Worm (Caenorhabditis elegans): ENCODE measurements around the gene D1005.10.

Gene D1005.10

ce11 chrX:1458793-1459192 lies 27.2 kb downstream of the D1005.10 start, which contains the start of gene D1005.2:
Gene D1005.2 (plus strand): TSS chrX:1459022.
- TF ChIP-seq nhr-237 (tag; optimal IDR thresholded peaks at IDR 0.05) (no peak), zag-1 (tag; optimal IDR thresholded peaks at IDR 0.05) (no peak), irx-1 (tag; optimal IDR thresholded peaks at IDR 0.05) (no peak), nhr-12 (tag; optimal IDR thresholded peaks at IDR 0.05) (no peak), dsc-1 (tag; optimal IDR thresholded peaks at IDR 0.05) (no peak), C34B4.2 (tag; optimal IDR thresholded peaks at IDR 0.05) (no peak), unc-86 (tag; optimal IDR thresholded peaks at IDR 0.05) (no peak), swsn-7 (tag; optimal IDR thresholded peaks at IDR 0.05) (no peak), egl-27 (tag; optimal IDR thresholded peaks at IDR 0.05) (no peak), efl-1 (optimal IDR thresholded peaks at IDR 0.05) (no peak), efl-1 (GFP tag; optimal IDR thresholded peaks at IDR 0.05 in 1 of 2) (no peak), sox-4 (tag; optimal IDR thresholded peaks at IDR 0.05) (no peak), ceh-8 (GFP tag; optimal IDR thresholded peaks at IDR 0.05) (no peak), mdl-1 (tag; optimal IDR thresholded peaks at IDR 0.05) (peak in 1 of 2 experiments; percentile 32), nhr-11 (tag; optimal IDR thresholded peaks at IDR 0.05) (no peak), lin-35 (GFP tag; optimal IDR thresholded peaks at IDR 0.05) (no peak), lin-13 (GFP tag; optimal IDR thresholded peaks at IDR 0.05) (no peak), hpl-2 (GFP tag; optimal IDR thresholded peaks at IDR 0.05) (no peak), lin-14 (GFP tag; optimal IDR thresholded peaks at IDR 0.05) (peak; percentile 37), egl-13 (tag; optimal IDR thresholded peaks at IDR 0.05) (no peak), nhr-19 (GFP tag; conservative IDR thresholded peaks at IDR 0.05) (no peak), blmp-1 (tag; optimal IDR thresholded peaks at IDR 0.05) (peak; percentile 93), hlh-4 (tag; optimal IDR thresholded peaks at IDR 0.05) (no peak), Y116A8C.19 (tag; optimal IDR thresholded peaks at IDR 0.05; ENCODE audit: borderline replicate concordance) (no peak), ceh-88 (GFP tag; IDR thresholded peaks at IDR 0.05) (no peak), fkh-8 (tag; optimal IDR thresholded peaks at IDR 0.05) (no peak), hlh-17 (GFP tag; optimal IDR thresholded peaks at IDR 0.05; ENCODE audit: borderline replicate concordance) (no peak), skn-1 (tag; optimal IDR thresholded peaks at IDR 0.05) (no peak), ces-1 (GFP tag; optimal IDR thresholded peaks at IDR 0.05) (no peak), ets-5 (GFP tag; IDR thresholded peaks at IDR 0.05) (no peak), mab-9 (GFP tag; IDR thresholded peaks at IDR 0.05) (no peak), ztf-4 (tag; optimal IDR thresholded peaks at IDR 0.05) (no peak), snu-23 (GFP tag; optimal IDR thresholded peaks at IDR 0.05) (no peak), mep-1 (tag; optimal IDR thresholded peaks at IDR 0.05) (peak; percentile 6), tbx-2 (tag; optimal IDR thresholded peaks at IDR 0.05) (no peak), F16B12.6 (tag; optimal IDR thresholded peaks at IDR 0.05) (no peak), nhr-77 (tag; optimal IDR thresholded peaks at IDR 0.05) (no peak), elt-3 (tag; optimal IDR thresholded peaks at IDR 0.05) (peak in 3 of 6 experiments; percentile 6 to 56 (median 37)), lsy-2 (tag; optimal IDR thresholded peaks at IDR 0.05) (no peak)

- TF ChIP-seq F16B12.6 (tag; optimal IDR thresholded peaks at IDR 0.05) (no peak), nhr-11 (tag; optimal IDR thresholded peaks at IDR 0.05) (no peak), fkh-8 (tag; optimal IDR thresholded peaks at IDR 0.05) (no peak), ztf-4 (tag; optimal IDR thresholded peaks at IDR 0.05) (peak; percentile 52), rnt-1 (tag; optimal IDR thresholded peaks at IDR 0.05) (peak; percentile 61), tlp-1 (tag; optimal IDR thresholded peaks at IDR 0.05) (no peak), mdl-1 (tag; optimal IDR thresholded peaks at IDR 0.05) (peak in 1 of 2 experiments; percentile 74), pag-3 (tag; optimal IDR thresholded peaks at IDR 0.05; ENCODE audit: borderline replicate concordance, insufficient read depth) (no peak), dpl-1 (GFP tag; optimal IDR thresholded peaks at IDR 0.05) (peak in 1 of 3 experiments; percentile 25), nhr-47 (tag; optimal IDR thresholded peaks at IDR 0.05) (peak; percentile 39), mef-2 (tag; optimal IDR thresholded peaks at IDR 0.05) (no peak), C34B4.2 (tag; optimal IDR thresholded peaks at IDR 0.05) (no peak), dsc-1 (tag; optimal IDR thresholded peaks at IDR 0.05) (no peak), mep-1 (tag; optimal IDR thresholded peaks at IDR 0.05) (peak; percentile 71), lin-13 (GFP tag; optimal IDR thresholded peaks at IDR 0.05) (no peak), skn-1 (tag; optimal IDR thresholded peaks at IDR 0.05) (peak; percentile 100), egl-13 (tag; optimal IDR thresholded peaks at IDR 0.05) (no peak), efl-1 (optimal IDR thresholded peaks at IDR 0.05) (peak in 1 of 2 experiments; percentile 2), efl-1 (GFP tag; optimal IDR thresholded peaks at IDR 0.05 in 1 of 2) (no peak), snpc-4 (tag; optimal IDR thresholded peaks at IDR 0.05) (peak; percentile 30), nhr-28 (tag; optimal IDR thresholded peaks at IDR 0.05) (no peak), nhr-90 (tag; optimal IDR thresholded peaks at IDR 0.05; ENCODE audit: poor library complexity) (peak; percentile 40), nhr-85 (tag) (peak; percentile 87), lin-14 (GFP tag; optimal IDR thresholded peaks at IDR 0.05) (peak; percentile 92), mab-9 (GFP tag; IDR thresholded peaks at IDR 0.05) (no peak), nhr-84 (tag; optimal IDR thresholded peaks at IDR 0.05) (no peak)
Measured at ce11 chrX:1456350-1457080, 29.5 kb downstream of the D1005.10 start.
